Worm (Caenorhabditis elegans) whole organism, L1 larva: ENCODE results near the gene ZK105.3.

Experiments
- lsy-2 ChIP-seq, 2 experiments: fragments of 150-350 bp; optimal IDR thresholded peaks; 2 replicates each; lab custom pipeline; 2014; ENCODE audit warnings: missing biosample characterization in 2 of 2, missing genetic modification characterization in 2 of 2
- nhr-12 ChIP-seq: sonication (generic microtip); optimal IDR thresholded peaks from 2 replicates; lab custom pipeline; 2017; ENCODE audit warnings: missing biosample characterization, missing genetic modification characterization

DNA sequence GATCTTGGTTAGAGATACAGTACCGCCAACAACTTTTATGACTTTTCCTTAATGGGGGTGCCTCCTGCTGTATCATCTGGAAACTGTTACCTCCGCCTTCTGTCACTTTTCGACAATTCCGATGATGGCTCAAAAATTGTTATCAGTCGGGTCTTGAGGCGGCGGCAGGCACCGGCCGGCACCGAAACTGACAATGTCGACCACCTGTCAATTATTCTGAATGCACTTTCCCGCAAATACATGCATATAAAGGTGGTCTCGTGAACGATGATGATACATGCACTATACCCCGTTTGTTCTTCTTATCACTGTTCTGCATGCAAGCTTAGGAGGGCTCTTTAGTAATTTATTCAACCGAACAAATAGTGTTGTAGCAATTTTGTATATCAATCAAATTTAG is 47.1 kb downstream of the ZK105.3 start:
- TF ChIP-seq lsy-2 (tag; optimal IDR thresholded peaks at IDR 0.05; lab: Kevin White, UChicago) (no peak), nhr-12 (tag; lab: Kevin White, UChicago) (no peak)
